Worm (Caenorhabditis elegans): ENCODE measurements around the gene pept-1.

- TF ChIP-seq lim-6 (tag; optimal IDR thresholded peaks at IDR 0.05) (no peak), ceh-2 (tag; optimal IDR thresholded peaks at IDR 0.05) (no peak), ets-4 (tag; optimal IDR thresholded peaks at IDR 0.05) (no peak), Y22D7AL.16 (tag; optimal IDR thresholded peaks at IDR 0.05) (no peak), pag-3 (tag; optimal IDR thresholded peaks at IDR 0.05; ENCODE audit: borderline replicate concordance) (no peak)
Observed at ce11 chrX:6443373-6443772, 13.3 kb upstream of the pept-1 start, which contains the start of gene K10C2.7.
